Worm (Caenorhabditis elegans): ENCODE data around the gene R10E4.3.

- no peak for TF ChIP-seq lsy-2 (tag; optimal IDR thresholded peaks at IDR 0.05)
- TF ChIP-seq zag-1 (tag; optimal IDR thresholded peaks at IDR 0.05): no peak
- no peak for TF ChIP-seq unc-55 (GFP tag; optimal IDR thresholded peaks at IDR 0.05)
- no peak for TF ChIP-seq unc-39 (tag; optimal IDR thresholded peaks at IDR 0.05)
- TF ChIP-seq elt-3 (tag; optimal IDR thresholded peaks at IDR 0.05): no peak
- no peak for TF ChIP-seq egl-27 (tag; optimal IDR thresholded peaks at IDR 0.05)
- TF ChIP-seq skn-1 (tag; optimal IDR thresholded peaks at IDR 0.05): no peak
- TF ChIP-seq mdl-1 (tag; optimal IDR thresholded peaks at IDR 0.05): no peak
These were observed 9.5 kb downstream of the R10E4.3 start for ce11 chrIII:4277762-4278161.
